Worm (Caenorhabditis elegans): ENCODE measurements around the gene srz-47.
A peak's percentile ranks its signal among the peaks of the same experiment; 100 is the strongest.

Gene srz-47

ce11 chrV:17159430-17159924 is 32.7 kb downstream of the srz-47 start, which contains the start of gene F40D4.12:
Gene F40D4.12, plus strand, starts transcription at chrV:17159874.
- no peak for TF ChIP-seq nhr-11 (tag; optimal IDR thresholded peaks at IDR 0.05)
- no peak for TF ChIP-seq ceh-45 (GFP tag; IDR thresholded peaks at IDR 0.05)
- no peak for TF ChIP-seq ceh-18 (tag; optimal IDR thresholded peaks at IDR 0.05)
- TF ChIP-seq ceh-6 (GFP tag; optimal IDR thresholded peaks at IDR 0.05): no peak
- peak; percentile 58 for TF ChIP-seq elt-2 (tag; optimal IDR thresholded peaks at IDR 0.05)

DNA sequence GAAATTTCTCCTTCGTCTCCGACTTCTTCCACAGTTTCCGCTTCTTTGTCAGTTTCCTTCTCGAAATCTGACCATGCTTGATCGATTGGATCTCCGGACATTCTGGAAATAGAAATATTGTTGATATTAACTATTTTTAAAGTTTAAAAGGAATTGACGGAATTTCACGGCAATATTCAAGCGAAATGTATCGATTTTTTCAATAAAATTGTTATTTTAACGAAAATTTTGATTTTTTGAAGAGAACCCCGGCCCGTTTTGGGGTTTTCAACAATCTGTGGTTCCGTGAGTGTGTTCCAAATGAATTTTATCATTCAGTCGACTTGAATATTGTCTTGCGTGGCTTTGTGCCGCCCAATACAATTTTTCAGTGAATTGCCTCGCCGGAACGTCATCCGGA is 35.0 kb downstream of the srz-47 start, which contains the start of gene F40D4.13:
F40D4.13 (minus strand) TSS at position 101 of the 400 bp plus-strand sequence.
- no peak for TF ChIP-seq dve-1 (tag; optimal IDR thresholded peaks at IDR 0.05)
- no peak for TF ChIP-seq T23F11.4 (GFP tag; optimal IDR thresholded peaks at IDR 0.05)
- TF ChIP-seq pat-9 (tag; optimal IDR thresholded peaks at IDR 0.05): no peak
- TF ChIP-seq ceh-30 (tag; optimal IDR thresholded peaks at IDR 0.05): no peak
- no peak for TF ChIP-seq ets-4 (tag; optimal IDR thresholded peaks at IDR 0.05)
- no peak for TF ChIP-seq sdc-2 (tag; optimal IDR thresholded peaks at IDR 0.05)
- TF ChIP-seq ceh-14 (tag; optimal IDR thresholded peaks at IDR 0.05): no peak
- no peak for TF ChIP-seq ceh-9 (tag; optimal IDR thresholded peaks at IDR 0.05)
- no peak for TF ChIP-seq ahr-1 (tag; optimal IDR thresholded peaks at IDR 0.05)
- no peak for TF ChIP-seq hlh-15 (tag; optimal IDR thresholded peaks at IDR 0.05)

- no peak for TF ChIP-seq pqm-1 (tag; optimal IDR thresholded peaks at IDR 0.05)
- no peak for TF ChIP-seq lin-11 (tag; optimal IDR thresholded peaks at IDR 0.05)
- no peak for TF ChIP-seq pros-1 (tag; optimal IDR thresholded peaks at IDR 0.05)
- no peak for TF ChIP-seq sdc-2 (tag; optimal IDR thresholded peaks at IDR 0.05)
- TF ChIP-seq fkh-10 (GFP tag; optimal IDR thresholded peaks at IDR 0.05): no peak
- no peak for TF ChIP-seq ahr-1 (tag; optimal IDR thresholded peaks at IDR 0.05)
- no peak for TF ChIP-seq ama-1 (optimal IDR thresholded peaks at IDR 0.05)
- TF ChIP-seq ttx-3 (tag; optimal IDR thresholded peaks at IDR 0.05): no peak
- TF ChIP-seq hlh-6 (tag; optimal IDR thresholded peaks at IDR 0.05): no peak
- no peak for TF ChIP-seq fax-1 (tag; optimal IDR thresholded peaks at IDR 0.05)
- no peak for TF ChIP-seq hlh-13 (GFP tag; optimal IDR thresholded peaks at IDR 0.05)
- TF ChIP-seq elt-2 (tag; optimal IDR thresholded peaks at IDR 0.05): no peak
- no peak for TF ChIP-seq C08G9.2 (tag; optimal IDR thresholded peaks at IDR 0.05)
- no peak for TF ChIP-seq gmeb-2 (tag; optimal IDR thresholded peaks at IDR 0.05)
Measured at ce11 chrV:17155384-17155858, 36.7 kb downstream of the srz-47 start, which contains the start of gene F40D4.17. Gene F40D4.17, minus strand, starts transcription at chrV:17155434.

DNA sequence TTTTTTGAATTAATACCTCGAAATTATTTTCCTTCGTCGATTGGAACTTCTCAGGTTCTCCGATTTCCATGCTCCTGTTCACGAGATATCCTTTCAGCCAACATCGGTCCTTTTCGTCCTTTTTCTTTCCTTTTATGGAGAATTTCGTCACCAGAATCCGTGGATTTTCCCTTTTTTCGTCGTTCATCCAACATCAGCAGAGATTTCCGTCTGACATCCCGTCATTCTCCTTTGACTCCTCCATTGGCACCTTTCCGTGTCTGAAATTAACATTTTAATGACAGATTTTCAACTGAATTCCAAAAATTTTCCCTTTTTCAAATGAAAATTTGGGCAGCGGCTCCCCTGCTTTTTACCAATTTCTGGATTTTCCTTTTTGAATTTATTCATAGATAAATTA is 37.2 kb downstream of the srz-47 start:
- TF ChIP-seq ceh-45 (GFP tag; IDR thresholded peaks at IDR 0.05): no peak
- TF ChIP-seq che-1 (tag; optimal IDR thresholded peaks at IDR 0.05): no peak
- TF ChIP-seq ets-4 (tag; optimal IDR thresholded peaks at IDR 0.05): no peak
- no peak for TF ChIP-seq C08G9.2 (tag; optimal IDR thresholded peaks at IDR 0.05)
- TF ChIP-seq K09A11.1 (tag; optimal IDR thresholded peaks at IDR 0.05; ENCODE audit: insufficient read depth): no peak
- no peak for TF ChIP-seq pqm-1 (tag; optimal IDR thresholded peaks at IDR 0.05)
- TF ChIP-seq syd-9 (tag; optimal IDR thresholded peaks at IDR 0.05): no peak
- no peak for TF ChIP-seq hlh-8 (tag; optimal IDR thresholded peaks at IDR 0.05)
- TF ChIP-seq lin-11 (tag; optimal IDR thresholded peaks at IDR 0.05): no peak
- TF ChIP-seq sdc-2 (tag; optimal IDR thresholded peaks at IDR 0.05): no peak
- no peak for TF ChIP-seq fkh-10 (GFP tag; optimal IDR thresholded peaks at IDR 0.05)
- TF ChIP-seq gmeb-2 (tag; optimal IDR thresholded peaks at IDR 0.05): no peak

DNA sequence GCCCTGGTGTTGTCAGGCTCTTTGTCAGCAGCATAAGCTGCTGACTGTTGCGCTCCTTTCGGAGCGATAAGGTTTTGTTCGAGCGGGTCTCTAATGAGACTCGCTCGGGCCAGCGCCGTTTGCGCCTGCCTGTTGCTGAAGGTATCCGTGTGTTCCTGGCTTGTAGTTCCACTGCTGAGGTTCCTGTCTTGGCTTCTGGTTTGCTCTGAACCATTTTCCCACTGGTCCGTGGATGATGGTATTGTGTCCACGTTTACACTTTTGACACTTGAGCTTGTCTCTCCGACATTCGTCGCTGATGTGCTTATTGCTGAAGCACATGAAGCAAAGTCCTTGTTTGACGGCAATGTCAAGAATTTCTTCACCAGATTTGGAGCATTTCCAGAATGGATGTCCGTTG is 40.8 kb downstream of the srz-47 start:
- TF ChIP-seq hlh-6 (tag; optimal IDR thresholded peaks at IDR 0.05): peak; percentile 24
- no peak for TF ChIP-seq eyg-1 (tag; optimal IDR thresholded peaks at IDR 0.05)
